Fruit fly (Drosophila melanogaster) whole organism, prepupa: ENCODE measurements around the gene CG16781.

Source experiments
- CG31627 ChIP-seq: fragments of 200-800 bp; sonication (Bioruptor generic); optimal IDR thresholded peaks from 3 replicates; lab custom pipeline; 2016; ENCODE audit warnings: missing biosample characterization, missing genetic modification characterization
- CG34406 ChIP-seq: fragments of 200-800 bp; sonication (Bioruptor generic); optimal IDR thresholded peaks from 3 replicates; lab custom pipeline; 2016; ENCODE audit warnings: missing biosample characterization, missing genetic modification characterization
- CG8319 ChIP-seq: fragments of 200-800 bp; sonication (Bioruptor generic); optimal IDR thresholded peaks from 3 replicates; lab custom pipeline; 2016; ENCODE audit warnings: missing biosample characterization, missing genetic modification characterization
- Ets21C ChIP-seq: fragments of 200-800 bp; sonication (Bioruptor generic); optimal IDR thresholded peaks from 3 replicates; lab custom pipeline; 2016; ENCODE audit warnings: missing biosample characterization, missing genetic modification characterization
- Hr39 ChIP-seq: fragments of 200-800 bp; sonication (Bioruptor generic); optimal IDR thresholded peaks from 2 replicates; lab custom pipeline; 2016; ENCODE audit warnings: missing biosample characterization, missing genetic modification characterization
- OdsH ChIP-seq: fragments of 200-800 bp; sonication (Bioruptor generic); optimal IDR thresholded peaks from 3 replicates; lab custom pipeline; 2016; ENCODE audit warnings: missing biosample characterization, missing genetic modification characterization
- ss ChIP-seq, 2 experiments: fragments of 200-800 bp; sonication (Bioruptor generic); optimal IDR thresholded peaks; 2 replicates in 1 of 2; 3 replicates in 1 of 2; lab custom pipeline; 2017 to 2018; ENCODE audit warnings: mild to moderate bottlenecking in 2 of 2, missing biosample characterization in 2 of 2, missing genetic modification characterization in 2 of 2, moderate library complexity in 1 of 2

dm6 chrX:3485871-3486270, 22.0 kb upstream of the CG16781 start:
- TF ChIP-seq ss (GFP tag; optimal IDR thresholded peaks at IDR 0.05; lab: Kevin White, UChicago) (no peak), CG31627 (GFP tag; lab: Kevin White, UChicago) (no peak), OdsH (GFP tag; lab: Kevin White, UChicago) (no peak), CG8319 (GFP tag; lab: Kevin White, UChicago) (no peak), Ets21C (GFP tag; lab: Kevin White, UChicago) (no peak), Hr39 (no peak), CG34406 (no peak)
